Fruit fly (Drosophila melanogaster) whole organism, pupa: ENCODE measurements around the gene Sp212.

Source experiments
- CG10348 ChIP-seq: fragments of 200-800 bp; sonication (Bioruptor generic); IDR thresholded peaks from 2 replicates; pipeline ENCODE4 v1.3.6; 2022; ENCODE audit warnings: missing biosample characterization, missing genetic modification characterization
- CG12605 ChIP-seq: fragments of 200-800 bp; sonication (Bioruptor generic); IDR thresholded peaks from 2 replicates; pipeline ENCODE4 v1.3.6; 2022; ENCODE audit warnings: missing biosample characterization, missing genetic modification characterization
- CG13204 ChIP-seq: fragments of 200-800 bp; sonication (Bioruptor generic); optimal IDR thresholded peaks from 2 replicates; lab custom pipeline; 2018; ENCODE audit warnings: missing biosample characterization, mild to moderate bottlenecking, missing genetic modification characterization, moderate library complexity
- CG14655 ChIP-seq: fragments of 200-800 bp; sonication (Bioruptor generic); optimal IDR thresholded peaks from 3 replicates; lab custom pipeline; 2017; ENCODE audit warnings: mild to moderate bottlenecking, missing biosample characterization, missing genetic modification reagents, missing genetic modification characterization
- CG15710 ChIP-seq: fragments of 200-800 bp; sonication (Bioruptor generic); optimal IDR thresholded peaks from 2 replicates; lab custom pipeline; 2018; ENCODE audit warnings: missing biosample characterization, mild to moderate bottlenecking, missing genetic modification characterization, moderate library complexity
- CG17806 ChIP-seq: fragments of 200-800 bp; sonication (Bioruptor generic); optimal IDR thresholded peaks from 2 replicates; lab custom pipeline; 2018; ENCODE audit warnings: missing biosample characterization, mild to moderate bottlenecking, missing genetic modification characterization, moderate library complexity
- CG32121 ChIP-seq: fragments of 200-800 bp; sonication (Bioruptor generic); IDR thresholded peaks from 2 replicates; pipeline ENCODE4 v1.3.6; 2022; ENCODE audit warnings: missing biosample characterization, missing genetic modification characterization
- CG34367 ChIP-seq: fragments of 200-800 bp; sonication (Bioruptor generic); optimal IDR thresholded peaks from 2 replicates; lab custom pipeline; 2018; ENCODE audit warnings: missing biosample characterization, mild to moderate bottlenecking, missing genetic modification characterization
- CG4496 ChIP-seq: fragments of 200-800 bp; sonication (Bioruptor generic); IDR thresholded peaks from 3 replicates; pipeline ENCODE4 v1.3.6; 2022; ENCODE audit warnings: missing biosample characterization, missing genetic modification characterization
- CG8159 ChIP-seq: fragments of 200-800 bp; sonication (Bioruptor generic); optimal IDR thresholded peaks from 3 replicates; lab custom pipeline; 2018; ENCODE audit warnings: missing biosample characterization, mild to moderate bottlenecking, missing genetic modification characterization, moderate library complexity
- CG8301 ChIP-seq: fragments of 200-800 bp; sonication (Bioruptor generic); optimal IDR thresholded peaks from 2 replicates; lab custom pipeline; 2018; ENCODE audit warnings: missing biosample characterization, mild to moderate bottlenecking, missing genetic modification characterization
- CG9948 ChIP-seq: fragments of 200-800 bp; sonication (Bioruptor generic); optimal IDR thresholded peaks from 2 replicates; lab custom pipeline; 2018; ENCODE audit warnings: missing biosample characterization, mild to moderate bottlenecking, missing genetic modification characterization, moderate library complexity
- D1 ChIP-seq: fragments of 200-800 bp; sonication (Bioruptor generic); optimal IDR thresholded peaks from 2 replicates; lab custom pipeline; 2018; ENCODE audit warnings: missing biosample characterization, mild to moderate bottlenecking, missing genetic modification characterization, moderate library complexity
- EcR ChIP-seq: fragments of 200-800 bp; sonication (Bioruptor generic); optimal IDR thresholded peaks from 3 replicates; lab custom pipeline; 2019; ENCODE audit warnings: missing biosample characterization, missing genetic modification characterization, mild to moderate bottlenecking, moderate library complexity, missing genetic modification reagents
- Ets98B ChIP-seq: fragments of 200-800 bp; sonication (Bioruptor generic); IDR thresholded peaks from 2 replicates; pipeline ENCODE4 v1.3.6; 2022; ENCODE audit warnings: missing biosample characterization, missing genetic modification characterization
- Pif1A ChIP-seq: fragments of 200-800 bp; sonication (Bioruptor generic); optimal IDR thresholded peaks from 3 replicates; lab custom pipeline; 2016; ENCODE audit warnings: missing biosample characterization, missing genetic modification characterization
- Pif1B ChIP-seq: fragments of 200-800 bp; sonication (Bioruptor generic); optimal IDR thresholded peaks from 3 replicates; lab custom pipeline; 2016; ENCODE audit warnings: missing biosample characterization, missing genetic modification characterization
- Snoo ChIP-seq: fragments of 200-800 bp; sonication (Bioruptor generic); optimal IDR thresholded peaks from 3 replicates; lab custom pipeline; 2017; ENCODE audit warnings: missing biosample characterization, mild to moderate bottlenecking, missing genetic modification characterization, inconsistent platforms
- fd96Ca ChIP-seq: fragments of 200-800 bp; sonication (Bioruptor generic); IDR thresholded peaks from 3 replicates; pipeline ENCODE4 v1.3.6; 2022; ENCODE audit warnings: missing biosample characterization, missing genetic modification characterization
- gl ChIP-seq: fragments of 200-800 bp; sonication (Bioruptor generic); optimal IDR thresholded peaks from 2 replicates; lab custom pipeline; 2018; ENCODE audit warnings: missing biosample characterization, mild to moderate bottlenecking, missing genetic modification characterization
- rn ChIP-seq: fragments of 200-800 bp; sonication (Bioruptor generic); IDR thresholded peaks from 2 replicates; pipeline ENCODE4 v1.3.6; 2022; ENCODE audit warnings: missing biosample characterization, missing genetic modification characterization

Gene Sp212

DNA sequence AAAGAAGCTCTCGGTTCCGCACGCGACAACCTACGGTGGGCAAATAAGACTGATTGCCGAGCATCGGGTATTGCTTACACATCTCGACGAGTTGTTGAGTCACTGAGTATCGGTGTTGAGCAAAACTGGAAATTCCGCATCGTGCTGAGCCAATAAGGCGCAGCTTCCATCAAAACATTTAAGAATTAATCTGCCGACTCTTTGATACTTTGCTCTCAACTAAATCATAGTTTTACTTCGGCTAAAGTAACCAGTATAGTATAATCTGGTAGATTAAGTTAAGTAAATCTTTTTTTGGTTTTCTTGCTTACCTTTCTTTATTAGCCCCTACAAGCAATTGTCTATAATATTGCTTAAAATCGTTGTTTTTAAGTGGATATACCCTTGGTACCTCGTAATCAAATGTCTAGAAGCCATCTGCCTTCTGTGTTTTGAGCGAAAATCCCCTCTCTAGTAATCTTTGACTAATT, at the start of gene Sp212:
Sp212 (minus strand) TSS at position 51 of the 470 bp plus-strand sequence.
- TF ChIP-seq CG14655 (GFP tag; lab: Kevin White, UChicago), result peak; percentile 52
- TF ChIP-seq CG13204 (GFP tag; lab: Kevin White, UChicago), result no peak
- TF ChIP-seq CG17806 (tag; lab: Kevin White, UChicago), result no peak
- TF ChIP-seq CG8159 (tag; lab: Kevin White, UChicago), result peak; percentile 40
- TF ChIP-seq CG8301 (tag; lab: Kevin White, UChicago), result peak; percentile 45

dm6 chr3R:14262087-14262486, 38.1 kb upstream of the Sp212 start, which contains the start of the genes CG14839 and CG14841:
Gene CG14839 (plus strand): TSS chr3R:14262387.
Gene CG14841 (minus strand): TSS chr3R:14262418.
- TF ChIP-seq D1 (tag; lab: Kevin White, UChicago) (no peak), CG4496 (GFP tag; lab: Robert Waterston, UW) (no peak), rn (GFP tag; lab: Robert Waterston, UW) (no peak), CG8301 (tag; lab: Kevin White, UChicago) (no peak), CG17806 (tag; lab: Kevin White, UChicago) (no peak), CG14655 (GFP tag; lab: Kevin White, UChicago) (no peak), Ets98B (GFP tag; lab: Robert Waterston, UW) (no peak), fd96Ca (GFP tag; lab: Robert Waterston, UW) (no peak)

DNA sequence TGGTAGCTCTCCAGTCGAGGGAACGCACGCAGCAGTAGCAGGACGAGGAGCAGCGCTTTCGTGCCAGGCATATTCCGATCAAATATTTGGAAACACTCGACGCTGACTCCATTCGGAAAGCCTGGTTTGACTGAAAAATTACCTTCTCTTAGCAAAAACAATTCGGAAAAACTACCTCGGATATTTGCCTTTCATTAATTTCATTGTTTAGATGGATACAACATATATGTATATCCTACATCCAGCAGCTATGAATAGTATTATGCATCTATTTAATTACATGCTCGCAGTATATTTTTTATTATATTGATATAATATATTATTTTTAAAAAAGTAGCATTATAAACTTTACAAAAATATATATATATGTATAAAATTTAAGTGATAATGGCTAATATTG, 37.2 kb upstream of the Sp212 start, which contains the start of gene CG14840:
CG14840 (minus strand) TSS at position 101 of the 400 bp plus-strand sequence.
- TF ChIP-seq CG8301 (tag; lab: Kevin White, UChicago), result no peak
- no peak for TF ChIP-seq CG12605 (GFP tag; lab: Robert Waterston, UW)
- no peak for TF ChIP-seq CG17806 (tag; lab: Kevin White, UChicago)
- TF ChIP-seq CG14655 (GFP tag; lab: Kevin White, UChicago), result no peak
- no peak for TF ChIP-seq CG4496 (GFP tag; lab: Robert Waterston, UW)
- no peak for TF ChIP-seq CG8159 (tag; lab: Kevin White, UChicago)
- TF ChIP-seq fd96Ca (GFP tag; lab: Robert Waterston, UW), result no peak
- TF ChIP-seq CG15710 (tag; lab: Kevin White, UChicago), result no peak
- TF ChIP-seq Snoo (tag; lab: Kevin White, UChicago), result no peak
- no peak for TF ChIP-seq Ets98B (GFP tag; lab: Robert Waterston, UW)
- TF ChIP-seq Pif1B, result no peak
- no peak for TF ChIP-seq CG34367 (tag; lab: Kevin White, UChicago)
- no peak for TF ChIP-seq gl (tag; lab: Kevin White, UChicago)
- TF ChIP-seq rn (GFP tag; lab: Robert Waterston, UW), result no peak
- no peak for TF ChIP-seq EcR (GFP tag; lab: Kevin White, UChicago)
- TF ChIP-seq Pif1A (GFP tag; lab: Kevin White, UChicago), result no peak
- no peak for TF ChIP-seq CG13204 (GFP tag; lab: Kevin White, UChicago)
- TF ChIP-seq CG9948 (tag; lab: Kevin White, UChicago), result no peak
- no peak for TF ChIP-seq D1 (tag; lab: Kevin White, UChicago)
- no peak for TF ChIP-seq CG10348 (GFP tag; lab: Robert Waterston, UW)

DNA sequence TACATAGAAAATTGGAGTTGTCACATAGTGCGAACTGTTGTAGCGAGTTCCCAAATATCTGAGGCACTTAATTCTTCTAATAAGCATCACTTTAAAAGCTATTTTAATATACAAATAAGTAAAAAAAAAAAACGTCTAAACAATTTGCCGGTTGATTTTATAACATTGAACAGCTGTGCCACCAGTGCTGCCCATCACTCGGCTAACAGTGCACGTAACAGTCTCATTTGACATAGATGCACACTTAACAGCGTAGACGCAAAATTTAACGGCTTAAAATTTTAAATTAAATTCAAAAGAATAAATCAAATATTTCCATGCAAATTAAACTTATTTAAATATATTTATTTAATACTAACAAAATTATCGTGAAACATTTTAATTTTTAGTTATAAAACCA, 35.9 kb upstream of the Sp212 start, which contains the start of gene MetRS-m:
MetRS-m (minus strand) TSS at position 171 of the 400 bp plus-strand sequence.
- TF ChIP-seq Ets98B (GFP tag; lab: Robert Waterston, UW) (no peak), CG32121 (GFP tag; lab: Robert Waterston, UW) (no peak), gl (tag; lab: Kevin White, UChicago) (no peak)

- TF ChIP-seq Ets98B (GFP tag; lab: Robert Waterston, UW), result no peak
- no peak for TF ChIP-seq CG34367 (tag; lab: Kevin White, UChicago)
- no peak for TF ChIP-seq D1 (tag; lab: Kevin White, UChicago)
- TF ChIP-seq Pif1B, result no peak
- no peak for TF ChIP-seq CG12605 (GFP tag; lab: Robert Waterston, UW)
- TF ChIP-seq CG15710 (tag; lab: Kevin White, UChicago), result no peak
- no peak for TF ChIP-seq EcR (GFP tag; lab: Kevin White, UChicago)
- TF ChIP-seq CG14655 (GFP tag; lab: Kevin White, UChicago), result no peak
- TF ChIP-seq CG17806 (tag; lab: Kevin White, UChicago), result no peak
- TF ChIP-seq Snoo (tag; lab: Kevin White, UChicago), result no peak
- TF ChIP-seq CG9948 (tag; lab: Kevin White, UChicago), result no peak
- TF ChIP-seq fd96Ca (GFP tag; lab: Robert Waterston, UW), result no peak
Measured at dm6 chr3R:14255808-14256207, 31.9 kb upstream of the Sp212 start, which contains the start of gene CG43179. Gene CG43179 (plus strand): TSS chr3R:14256108.

dm6 chr3R:14245371-14245770, 21.4 kb upstream of the Sp212 start, which contains the start of gene CG9616:
Gene CG9616 (minus strand): TSS chr3R:14245471.
- no peak for TF ChIP-seq gl (tag; lab: Kevin White, UChicago)
- TF ChIP-seq CG10348 (GFP tag; lab: Robert Waterston, UW), result no peak
- no peak for TF ChIP-seq CG4496 (GFP tag; lab: Robert Waterston, UW)
- no peak for TF ChIP-seq Snoo (tag; lab: Kevin White, UChicago)
- TF ChIP-seq CG8159 (tag; lab: Kevin White, UChicago), result no peak
- TF ChIP-seq CG8301 (tag; lab: Kevin White, UChicago), result no peak
- TF ChIP-seq CG17806 (tag; lab: Kevin White, UChicago), result no peak
- no peak for TF ChIP-seq CG14655 (GFP tag; lab: Kevin White, UChicago)
- TF ChIP-seq Pif1B, result no peak
- no peak for TF ChIP-seq D1 (tag; lab: Kevin White, UChicago)
- no peak for TF ChIP-seq CG32121 (GFP tag; lab: Robert Waterston, UW)
- TF ChIP-seq CG12605 (GFP tag; lab: Robert Waterston, UW), result no peak
- no peak for TF ChIP-seq CG9948 (tag; lab: Kevin White, UChicago)
- TF ChIP-seq CG34367 (tag; lab: Kevin White, UChicago), result no peak
- TF ChIP-seq, all 21 proteins: peak for 0
